Fruit fly (Drosophila melanogaster): ENCODE data around the gene CG32579.
A peak's percentile ranks its signal among the peaks of the same experiment; 100 is the strongest.

Gene CG32579

dm6 chrX:16318858-16319557, 4.1 kb upstream of the CG32579 start (continued):
- no peak for TF ChIP-seq CG17359 (tag; optimal IDR thresholded peaks at IDR 0.05)
- TF ChIP-seq CG2678 (tag; optimal IDR thresholded peaks at IDR 0.05) = no peak
- TF ChIP-seq BEAF-32 (GFP tag; optimal IDR thresholded peaks at IDR 0.05) = no peak
- no peak for TF ChIP-seq sisA (GFP tag; IDR thresholded peaks at IDR 0.05)
- TF ChIP-seq CG31388 (GFP tag; optimal IDR thresholded peaks at IDR 0.05) = no peak
- no peak for TF ChIP-seq gt (GFP tag; IDR thresholded peaks at IDR 0.05)
- no peak for TF ChIP-seq D (optimal IDR thresholded peaks at IDR 0.05)
- no peak for TF ChIP-seq D (GFP tag; optimal IDR thresholded peaks at IDR 0.05)
- TF ChIP-seq Atf-2 (GFP tag; optimal IDR thresholded peaks at IDR 0.05) = no peak
- no peak for TF ChIP-seq slou (GFP tag; optimal IDR thresholded peaks at IDR 0.05)
- no peak for TF ChIP-seq jumu (GFP tag; optimal IDR thresholded peaks at IDR 0.05)
- TF ChIP-seq CG15514 (GFP tag; optimal IDR thresholded peaks at IDR 0.05) = peak; percentile 47
- TF ChIP-seq HLH4C (GFP tag; IDR thresholded peaks at IDR 0.05; ENCODE audit: partially characterized antibody) = no peak
- TF ChIP-seq chm (GFP tag; IDR thresholded peaks at IDR 0.05) = peak; percentile 74
- 0 out of 2 replicates have a peak, but pooled peaks have one; percentile 8 for TF ChIP-seq Scr (GFP tag; IDR thresholded peaks at IDR 0.05; ENCODE audit: partially characterized antibody)
- no peak for TF ChIP-seq Blimp-1 (GFP tag; optimal IDR thresholded peaks at IDR 0.05)
- no peak for TF ChIP-seq CG4820 (GFP tag; optimal IDR thresholded peaks at IDR 0.05)
- TF ChIP-seq Xrp1 (GFP tag; IDR thresholded peaks at IDR 0.05) = no peak
- no peak for TF ChIP-seq CG8478 (optimal IDR thresholded peaks at IDR 0.05)
- no peak for TF ChIP-seq Dek (tag; optimal IDR thresholded peaks at IDR 0.05)
- TF ChIP-seq CG31224 (GFP tag; IDR thresholded peaks at IDR 0.05) = no peak
- TF ChIP-seq CG1024 (GFP tag; IDR thresholded peaks at IDR 0.05) = no peak
- TF ChIP-seq nerfin-2 (GFP tag; IDR thresholded peaks at IDR 0.05; ENCODE audit: partially characterized antibody) = no peak
- TF ChIP-seq CG7271 (tag; optimal IDR thresholded peaks at IDR 0.05) = no peak
- no peak for TF ChIP-seq Ets97D (GFP tag; optimal IDR thresholded peaks at IDR 0.05)
- peak; percentile 4 for TF ChIP-seq CG33557 (GFP tag; optimal IDR thresholded peaks at IDR 0.05)
- TF ChIP-seq esg (GFP tag; conservative IDR thresholded peaks at IDR 0.05) = no peak
- no peak for TF ChIP-seq MTF-1 (GFP tag; optimal IDR thresholded peaks at IDR 0.05; ENCODE audit: borderline replicate concordance)
- no peak for TF ChIP-seq maf-S (GFP tag; optimal IDR thresholded peaks at IDR 0.05)
- TF ChIP-seq sug (tag; optimal IDR thresholded peaks at IDR 0.05) = peak; percentile 58
- TF ChIP-seq zen (tag; optimal IDR thresholded peaks at IDR 0.05) = no peak
- TF ChIP-seq zf30C (GFP tag; optimal IDR thresholded peaks at IDR 0.05) = peak; percentile 68
- TF ChIP-seq CG4360 (GFP tag; IDR thresholded peaks at IDR 0.05) = no peak
- peak; percentile 17 for TF ChIP-seq Mes4 (GFP tag; optimal IDR thresholded peaks at IDR 0.05)
- peak; percentile 84 for TF ChIP-seq gcm (GFP tag; optimal IDR thresholded peaks at IDR 0.05)
- no peak for TF ChIP-seq CG1832 (GFP tag; optimal IDR thresholded peaks at IDR 0.05)
- no peak for TF ChIP-seq CG2129 (GFP tag; IDR thresholded peaks at IDR 0.05; ENCODE audit: partially characterized antibody)
- no peak for TF ChIP-seq ab (GFP tag; optimal IDR thresholded peaks at IDR 0.05)
- no peak for TF ChIP-seq lola (GFP tag; optimal IDR thresholded peaks at IDR 0.05)
- no peak for TF ChIP-seq CG3163 (GFP tag; optimal IDR thresholded peaks at IDR 0.05)
- no peak for TF ChIP-seq Oli (tag; optimal IDR thresholded peaks at IDR 0.05)
- no peak for TF ChIP-seq Bteb2 (GFP tag; optimal IDR thresholded peaks at IDR 0.05)
- TF ChIP-seq unpg (GFP tag; optimal IDR thresholded peaks at IDR 0.05) = no peak
- no peak for TF ChIP-seq CG9817 (tag; optimal IDR thresholded peaks at IDR 0.05)
- no peak for TF ChIP-seq cas (GFP tag; IDR thresholded peaks at IDR 0.05)
- no peak for TF ChIP-seq peb (GFP tag; IDR thresholded peaks at IDR 0.05)
- TF ChIP-seq gfzf (GFP tag; optimal IDR thresholded peaks at IDR 0.05) = no peak
- TF ChIP-seq sim (GFP tag; IDR thresholded peaks at IDR 0.05) = no peak
- TF ChIP-seq nau (GFP tag; optimal IDR thresholded peaks at IDR 0.05) = no peak
- no peak for TF ChIP-seq CG10267 (tag; optimal IDR thresholded peaks at IDR 0.05)
